Fruit fly (Drosophila melanogaster): ENCODE results near the gene spn-D.

Gene spn-D

dm6 chr3R:27149884-27150676 is 15.4 kb upstream of the spn-D start (continued):
- TF ChIP-seq CG8765 (GFP tag; IDR thresholded peaks at IDR 0.05) (no peak), BtbVII (GFP tag; optimal IDR thresholded peaks at IDR 0.05) (peak; percentile 4), Elba2 (GFP tag; optimal IDR thresholded peaks at IDR 0.05) (peak; percentile 65), Vsx1 (GFP tag; optimal IDR thresholded peaks at IDR 0.05) (no peak), Dp (GFP tag; optimal IDR thresholded peaks at IDR 0.05) (no peak), jigr1 (GFP tag; IDR thresholded peaks at IDR 0.05) (no peak), wdn (GFP tag; IDR thresholded peaks at IDR 0.05) (no peak), cg (GFP tag; optimal IDR thresholded peaks at IDR 0.05) (peak; percentile 68), schlank (tag; optimal IDR thresholded peaks at IDR 0.05) (no peak), Awh (GFP tag; IDR thresholded peaks at IDR 0.05) (no peak), tx (GFP tag; optimal IDR thresholded peaks at IDR 0.05) (no peak), nom (GFP tag; optimal IDR thresholded peaks at IDR 0.05) (no peak), CG8089 (GFP tag; optimal IDR thresholded peaks at IDR 0.05) (no peak), PHDP (tag; optimal IDR thresholded peaks at IDR 0.05) (peak; percentile 1), CG4820 (GFP tag; optimal IDR thresholded peaks at IDR 0.05) (no peak), slbo (GFP tag; IDR thresholded peaks at IDR 0.05) (no peak), HmgD (GFP tag; optimal IDR thresholded peaks at IDR 0.05) (no peak), br (optimal IDR thresholded peaks at IDR 0.05) (no peak), aop (GFP tag; IDR thresholded peaks at IDR 0.05) (no peak), CHES-1-like (GFP tag; optimal IDR thresholded peaks at IDR 0.05) (no peak), E2f2 (GFP tag; IDR thresholded peaks at IDR 0.05) (no peak), CG17361 (GFP tag; IDR thresholded peaks at IDR 0.05) (no peak), mld (GFP tag; IDR thresholded peaks at IDR 0.05; ENCODE audit: partially characterized antibody) (no peak), sens-2 (GFP tag; IDR thresholded peaks at IDR 0.05) (no peak), CG2120 (GFP tag; optimal IDR thresholded peaks at IDR 0.05) (no peak), Pdp1 (GFP tag; optimal IDR thresholded peaks at IDR 0.05) (no peak), NfI (GFP tag; optimal IDR thresholded peaks at IDR 0.05) (no peak), hth (optimal IDR thresholded peaks at IDR 0.05) (no peak), Fer3 (tag; optimal IDR thresholded peaks at IDR 0.05) (no peak), CG1603 (tag; optimal IDR thresholded peaks at IDR 0.05) (no peak), danr (GFP tag; IDR thresholded peaks at IDR 0.05) (no peak), CG17328 (GFP tag; IDR thresholded peaks at IDR 0.05) (no peak), grn (GFP tag; optimal IDR thresholded peaks at IDR 0.05) (peak; percentile 17), Atf3 (GFP tag; optimal IDR thresholded peaks at IDR 0.05) (peak; percentile 14), tup (GFP tag; optimal IDR thresholded peaks at IDR 0.05) (no peak), CG15479 (GFP tag; optimal IDR thresholded peaks at IDR 0.05) (peak; percentile 68), Asciz (GFP tag; optimal IDR thresholded peaks at IDR 0.05) (no peak), CG1647 (GFP tag; optimal IDR thresholded peaks at IDR 0.05) (no peak), phol (tag; optimal IDR thresholded peaks at IDR 0.05) (peak; percentile 58), hbn (GFP tag; IDR thresholded peaks at IDR 0.05; ENCODE audit: partially characterized antibody) (no peak), CG7987 (GFP tag; optimal IDR thresholded peaks at IDR 0.05) (no peak), exex (tag; optimal IDR thresholded peaks at IDR 0.05) (peak; percentile 71), CG7372 (GFP tag; IDR thresholded peaks at IDR 0.05) (no peak), CoRest (tag; optimal IDR thresholded peaks at IDR 0.05) (no peak), Oli (tag; optimal IDR thresholded peaks at IDR 0.05) (no peak), HHEX (GFP tag; optimal IDR thresholded peaks at IDR 0.05) (no peak), B-H2 (GFP tag; optimal IDR thresholded peaks at IDR 0.05) (no peak), CG13775 (GFP tag; optimal IDR thresholded peaks at IDR 0.05) (no peak), CG12299 (tag; optimal IDR thresholded peaks at IDR 0.05) (no peak), CG15514 (GFP tag; optimal IDR thresholded peaks at IDR 0.05) (no peak)

Measured in whole organism, embryonic.